Fruit fly (Drosophila melanogaster): ENCODE data around the gene brk.
A peak's percentile ranks its signal among the peaks of the same experiment; 100 is the strongest.

brk gene

dm6 chrX:7324816-7325246 lies 17.1 kb downstream of the brk start (continued):
- peak; percentile 57 for TF ChIP-seq CG4282 (GFP tag; optimal IDR thresholded peaks at IDR 0.05)
- peak; percentile 66 for TF ChIP-seq CG1647 (GFP tag; optimal IDR thresholded peaks at IDR 0.05)
- TF ChIP-seq Awh (GFP tag; IDR thresholded peaks at IDR 0.05) = peak; percentile 97
- peak; percentile 85 for TF ChIP-seq CG31365 (tag; optimal IDR thresholded peaks at IDR 0.05)
- TF ChIP-seq sens (GFP tag) = peak; percentile 98
- peak; percentile 95 for TF ChIP-seq tin (GFP tag; optimal IDR thresholded peaks at IDR 0.05)
- TF ChIP-seq CG18476 (GFP tag; optimal IDR thresholded peaks at IDR 0.05) = peak; percentile 92
- peak; percentile 87 for TF ChIP-seq CG12942 (GFP tag; optimal IDR thresholded peaks at IDR 0.05)
- peak; percentile 94 for TF ChIP-seq CG14667 (GFP tag; IDR thresholded peaks at IDR 0.05)
- TF ChIP-seq MTF-1 (GFP tag; optimal IDR thresholded peaks at IDR 0.05; ENCODE audit: borderline replicate concordance) = peak; percentile 95
- TF ChIP-seq CG11093 (GFP tag; IDR thresholded peaks at IDR 0.05) = peak; percentile 89
- TF ChIP-seq cg (GFP tag; optimal IDR thresholded peaks at IDR 0.05) = peak; percentile 82
- TF ChIP-seq CG1602 (GFP tag; optimal IDR thresholded peaks at IDR 0.05) = peak; percentile 95
- TF ChIP-seq D19A (tag; optimal IDR thresholded peaks at IDR 0.05) = peak; percentile 96
- no peak for TF ChIP-seq usp (GFP tag; optimal IDR thresholded peaks at IDR 0.05)
- peak; percentile 97 for TF ChIP-seq Ssrp (tag; optimal IDR thresholded peaks at IDR 0.05)
- no peak for TF ChIP-seq br (optimal IDR thresholded peaks at IDR 0.05)
- TF ChIP-seq insv (GFP tag; optimal IDR thresholded peaks at IDR 0.05) = peak in 1 of 2 experiments; percentile 75
- TF ChIP-seq CG2116 (GFP tag; optimal IDR thresholded peaks at IDR 0.05) = peak; percentile 61
- TF ChIP-seq odd (GFP tag; optimal IDR thresholded peaks at IDR 0.05) = peak; percentile 95
- TF ChIP-seq CG31388 (GFP tag; optimal IDR thresholded peaks at IDR 0.05) = peak; percentile 83
- peak; percentile 96 for TF ChIP-seq grau (tag; optimal IDR thresholded peaks at IDR 0.05)
- TF ChIP-seq CG9609 (GFP tag; optimal IDR thresholded peaks at IDR 0.05) = peak; percentile 67
- peak; percentile 88 for TF ChIP-seq kni (GFP tag; optimal IDR thresholded peaks at IDR 0.05)
- peak; percentile 96 for TF ChIP-seq CG6689 (GFP tag; IDR thresholded peaks at IDR 0.05)
- TF ChIP-seq Deaf1 (tag; optimal IDR thresholded peaks at IDR 0.05) = peak; percentile 84
- TF ChIP-seq amos (GFP tag; IDR thresholded peaks at IDR 0.05; ENCODE audit: partially characterized antibody) = no peak
- TF ChIP-seq Ets65A (GFP tag) = peak; percentile 94
- TF ChIP-seq CG18011 (GFP tag; optimal IDR thresholded peaks at IDR 0.05) = peak; percentile 75
- TF ChIP-seq CG3281 (GFP tag; optimal IDR thresholded peaks at IDR 0.05) = peak; percentile 93
- no peak for TF ChIP-seq Trl (optimal IDR thresholded peaks at IDR 0.05)
- TF ChIP-seq Trl (GFP tag; optimal IDR thresholded peaks at IDR 0.05) = peak; percentile 74
- TF ChIP-seq Asciz (GFP tag; optimal IDR thresholded peaks at IDR 0.05) = peak; percentile 96
- no peak for TF ChIP-seq CG7963 (GFP tag; IDR thresholded peaks at IDR 0.05; ENCODE audit: partially characterized antibody)
- peak; percentile 79 for TF ChIP-seq CG7987 (GFP tag; optimal IDR thresholded peaks at IDR 0.05)
- TF ChIP-seq crc (GFP tag; optimal IDR thresholded peaks at IDR 0.05) = peak; percentile 65
- peak; percentile 92 for TF ChIP-seq CG13775 (GFP tag; optimal IDR thresholded peaks at IDR 0.05)
- no peak for TF ChIP-seq lov (optimal IDR thresholded peaks at IDR 0.05)
- TF ChIP-seq lov (GFP tag; IDR thresholded peaks at IDR 0.05) = peak; percentile 92
- peak; percentile 93 for TF ChIP-seq CG8359 (GFP tag; optimal IDR thresholded peaks at IDR 0.05; ENCODE audit: borderline replicate concordance)
- peak; percentile 99 for TF ChIP-seq Xrp1 (GFP tag; IDR thresholded peaks at IDR 0.05)
- TF ChIP-seq Lim3 (GFP tag; IDR thresholded peaks at IDR 0.05) = peak; percentile 80
- peak; percentile 92 for TF ChIP-seq CG11723 (GFP tag; optimal IDR thresholded peaks at IDR 0.05)
- peak; percentile 98 for TF ChIP-seq CG17359 (tag; optimal IDR thresholded peaks at IDR 0.05)
- peak; percentile 97 for TF ChIP-seq CG15601 (tag; optimal IDR thresholded peaks at IDR 0.05)
- peak; percentile 35 for TF ChIP-seq repo (GFP tag; optimal IDR thresholded peaks at IDR 0.05)
- TF ChIP-seq kah (GFP tag; optimal IDR thresholded peaks at IDR 0.05) = peak; percentile 95
- TF ChIP-seq NC2β (GFP tag; optimal IDR thresholded peaks at IDR 0.05) = peak; percentile 77
- TF ChIP-seq nau (GFP tag; optimal IDR thresholded peaks at IDR 0.05) = peak; percentile 95
- TF ChIP-seq Hr3 (GFP tag; optimal IDR thresholded peaks at IDR 0.05) = peak; percentile 95
- TF ChIP-seq Nf-YC (tag; optimal IDR thresholded peaks at IDR 0.05) = peak; percentile 85
- TF ChIP-seq bbx (GFP tag; IDR thresholded peaks at IDR 0.05; ENCODE audit: partially characterized antibody) = 0 out of 2 replicates have a peak, but pooled peaks have one; percentile 12
